Worm (Caenorhabditis elegans): Measurements from ENCODE around the gene grl-11.

DNA sequence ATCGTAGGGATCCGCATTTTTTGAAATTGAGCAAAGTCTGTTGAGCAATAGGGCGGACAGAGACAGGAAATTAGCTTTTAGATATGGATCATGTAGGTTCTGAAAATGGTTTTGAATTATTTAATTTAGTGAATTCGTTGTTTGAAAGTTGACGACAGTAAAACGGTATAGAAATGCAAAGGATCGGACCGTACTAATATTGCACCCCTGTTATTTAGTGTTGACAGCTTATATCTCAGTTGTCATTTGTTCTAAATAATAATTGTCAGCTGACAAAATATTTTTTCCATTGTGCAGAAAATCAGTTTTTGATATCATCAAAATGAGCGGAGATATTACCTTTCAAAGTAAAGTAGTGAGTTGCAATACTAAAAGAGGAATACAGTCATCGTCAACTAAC is 46.8 kb downstream of the grl-11 start, which contains the start of gene lin-12:
- TF ChIP-seq nhr-28 (tag; optimal IDR thresholded peaks at IDR 0.05) (no peak), fkh-10 (GFP tag; optimal IDR thresholded peaks at IDR 0.05) (no peak), aly-2 (tag; optimal IDR thresholded peaks at IDR 0.05) (no peak), egl-27 (tag; optimal IDR thresholded peaks at IDR 0.05) (no peak), nfya-1 (tag; optimal IDR thresholded peaks at IDR 0.05; ENCODE audit: insufficient read depth) (no peak), pqm-1 (tag; optimal IDR thresholded peaks at IDR 0.05) (no peak), lin-39 (tag; optimal IDR thresholded peaks at IDR 0.05) (no peak), lin-15B (tag; optimal IDR thresholded peaks at IDR 0.05) (no peak), fkh-2 (tag; optimal IDR thresholded peaks at IDR 0.05) (no peak), elt-3 (tag; optimal IDR thresholded peaks at IDR 0.05) (no peak), skn-1 (tag; optimal IDR thresholded peaks at IDR 0.05) (no peak), nhr-77 (tag; optimal IDR thresholded peaks at IDR 0.05) (no peak)
